Worm (Caenorhabditis elegans): ENCODE results near the gene clec-185.

DNA sequence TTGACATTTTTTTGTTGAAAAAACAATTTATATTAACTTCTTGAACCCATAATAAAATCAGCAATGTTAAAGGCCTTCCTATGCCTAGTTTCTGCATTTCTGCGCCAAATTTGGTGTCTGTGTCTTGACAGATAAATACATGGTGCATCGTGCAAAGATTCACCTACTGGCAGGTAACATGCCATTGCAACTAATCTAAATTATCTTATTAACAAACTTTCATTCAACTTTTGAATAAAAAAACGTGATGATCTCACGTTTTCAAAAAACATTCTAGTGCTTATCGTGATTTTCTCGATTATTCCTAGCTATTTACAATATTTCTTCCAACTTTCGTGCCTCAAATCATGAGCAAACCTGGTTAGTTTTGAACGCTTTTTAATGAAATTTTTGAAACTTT lies 18.2 kb downstream of the clec-185 start, which contains the start of gene C25G4.7:
- TF ChIP-seq alr-1 (tag; optimal IDR thresholded peaks at IDR 0.05) (no peak), gmeb-1 (tag; optimal IDR thresholded peaks at IDR 0.05) (no peak), skn-1 (tag; optimal IDR thresholded peaks at IDR 0.05) (no peak), nhr-11 (tag; optimal IDR thresholded peaks at IDR 0.05) (no peak), ama-1 (optimal IDR thresholded peaks at IDR 0.05) (no peak), nhr-237 (tag; optimal IDR thresholded peaks at IDR 0.05) (no peak), unc-62 (GFP tag; optimal IDR thresholded peaks at IDR 0.05) (no peak), ceh-82 (tag; optimal IDR thresholded peaks at IDR 0.05) (no peak), aly-2 (tag; optimal IDR thresholded peaks at IDR 0.05) (no peak), egl-27 (tag; optimal IDR thresholded peaks at IDR 0.05) (no peak)
